Fruit fly (Drosophila melanogaster): ENCODE results near the gene tkv.

Gene tkv

dm6 chr2L:5314630-5315159 lies 43.5 kb upstream of the tkv start, which contains the start of gene CG14024 (continued):
- TF ChIP-seq da (GFP tag; optimal IDR thresholded peaks at IDR 0.05), result no peak

DNA sequence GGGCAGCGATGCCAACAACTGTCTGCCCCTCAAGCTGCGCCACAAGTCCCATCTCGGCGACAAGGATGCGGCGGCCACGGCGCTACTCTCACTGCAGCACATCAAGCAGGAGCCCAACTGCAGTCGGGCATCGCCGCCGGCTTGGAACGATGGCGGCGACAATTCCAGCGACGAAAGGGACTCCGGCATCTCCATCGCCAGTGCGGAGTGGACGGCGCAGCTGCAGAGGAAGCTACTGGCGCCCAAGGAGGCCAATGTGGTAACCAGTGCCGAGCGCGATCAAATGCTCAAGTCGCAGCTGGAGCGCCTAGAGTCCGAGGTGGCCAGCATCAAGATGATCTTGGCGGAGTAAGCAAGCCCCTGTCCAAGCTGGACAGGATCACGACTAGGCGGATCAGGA lies 38.2 kb upstream of the tkv start:
- TF ChIP-seq Ets65A (GFP tag) (peak; percentile 92), Hr3 (GFP tag; optimal IDR thresholded peaks at IDR 0.05) (no peak), Med (GFP tag) (peak; percentile 39), Doc2 (GFP tag; IDR thresholded peaks at IDR 0.05) (no peak), CG2202 (tag; optimal IDR thresholded peaks at IDR 0.05) (no peak), CG6765 (GFP tag; optimal IDR thresholded peaks at IDR 0.05) (no peak), crc (GFP tag; optimal IDR thresholded peaks at IDR 0.05) (no peak), sens (GFP tag) (peak; percentile 35), vvl (GFP tag; IDR thresholded peaks at IDR 0.05) (no peak)

DNA sequence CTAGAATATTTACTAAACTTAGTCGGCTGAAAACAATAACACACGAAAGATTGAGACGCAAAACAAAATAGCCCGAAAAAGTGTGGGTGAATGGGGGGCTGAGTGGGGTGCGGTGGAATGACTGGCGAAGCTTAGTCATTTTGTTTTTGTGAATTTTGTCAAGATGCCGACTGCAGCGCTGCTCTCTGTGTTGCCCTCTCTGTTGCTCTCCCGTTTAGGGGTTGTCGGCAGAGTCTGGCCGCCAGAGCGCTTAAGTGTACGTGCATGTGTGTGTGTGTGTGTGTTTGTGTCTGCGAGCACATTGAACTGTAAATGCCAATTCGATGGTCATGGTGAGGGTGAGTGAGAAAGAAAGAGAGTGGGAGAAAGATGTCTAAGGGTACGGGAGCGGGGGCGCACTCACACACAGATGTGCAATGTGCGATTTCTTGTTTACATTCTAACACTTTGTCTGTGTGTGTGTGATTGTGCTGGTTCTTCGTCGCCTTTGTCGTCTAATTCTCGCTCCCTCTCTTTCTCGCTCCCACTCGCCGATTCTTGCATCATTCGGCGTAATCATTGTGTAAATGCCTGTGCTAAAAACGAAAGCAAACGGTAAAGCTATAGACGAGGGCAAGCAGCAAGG lies 35.3 kb upstream of the tkv start:
- TF ChIP-seq CG34422 (GFP tag; IDR thresholded peaks at IDR 0.05) (no peak), Fer1 (GFP tag; optimal IDR thresholded peaks at IDR 0.05) (no peak), slp2 (GFP tag; optimal IDR thresholded peaks at IDR 0.05) (no peak), CG17829 (tag; optimal IDR thresholded peaks at IDR 0.05) (no peak), Atf3 (GFP tag; optimal IDR thresholded peaks at IDR 0.05) (no peak), CG10654 (GFP tag; optimal IDR thresholded peaks at IDR 0.05) (no peak), crp (GFP tag; optimal IDR thresholded peaks at IDR 0.05) (no peak), CG11695 (GFP tag; IDR thresholded peaks at IDR 0.05) (no peak), Lhr (GFP tag; optimal IDR thresholded peaks at IDR 0.05) (no peak), fu2 (GFP tag; optimal IDR thresholded peaks at IDR 0.05) (no peak), Dip2 (GFP tag; IDR thresholded peaks at IDR 0.05) (no peak), CG12299 (tag; optimal IDR thresholded peaks at IDR 0.05) (no peak), CG14667 (GFP tag; IDR thresholded peaks at IDR 0.05) (no peak), CG31441 (GFP tag; IDR thresholded peaks at IDR 0.05) (no peak), kah (GFP tag; optimal IDR thresholded peaks at IDR 0.05) (no peak), Fer2 (tag; optimal IDR thresholded peaks at IDR 0.05) (no peak), Scr (GFP tag; IDR thresholded peaks at IDR 0.05; ENCODE audit: partially characterized antibody) (no peak), CG4328 (GFP tag; optimal IDR thresholded peaks at IDR 0.05) (peak; percentile 23), Abd-B (GFP tag; optimal IDR thresholded peaks at IDR 0.05) (no peak), CG10543 (GFP tag; optimal IDR thresholded peaks at IDR 0.05) (no peak), gsb (GFP tag; IDR thresholded peaks at IDR 0.05) (no peak), vfl (GFP tag; optimal IDR thresholded peaks at IDR 0.05) (no peak), CG17361 (GFP tag; IDR thresholded peaks at IDR 0.05) (no peak), so (GFP tag; IDR thresholded peaks at IDR 0.05) (no peak), CG4854 (GFP tag; optimal IDR thresholded peaks at IDR 0.05) (no peak), Mrtf (GFP tag; IDR thresholded peaks at IDR 0.05) (0 out of 3 replicates have a peak, but pooled peaks have one; percentile 8), CG6813 (GFP tag; optimal IDR thresholded peaks at IDR 0.05) (peak; percentile 5), zen (tag; optimal IDR thresholded peaks at IDR 0.05) (no peak), Side (GFP tag; optimal IDR thresholded peaks at IDR 0.05) (no peak), CG8924 (tag; optimal IDR thresholded peaks at IDR 0.05) (peak; percentile 17), cad (GFP tag; optimal IDR thresholded peaks at IDR 0.05) (no peak), CHES-1-like (GFP tag; optimal IDR thresholded peaks at IDR 0.05) (no peak), chn (GFP tag; optimal IDR thresholded peaks at IDR 0.05) (no peak), repo (GFP tag; optimal IDR thresholded peaks at IDR 0.05) (no peak), pan (optimal IDR thresholded peaks at IDR 0.05) (no peak), pan (GFP tag; optimal IDR thresholded peaks at IDR 0.05 in 1 of 2, IDR thresholded peaks at IDR 0.05 in 1 of 2) (peak in 1 of 2 experiments; percentile 15), wek (GFP tag; optimal IDR thresholded peaks at IDR 0.05) (no peak), ash1 (GFP tag; optimal IDR thresholded peaks at IDR 0.05) (no peak)
